Fruit fly (Drosophila melanogaster) whole organism, embryonic: ENCODE measurements around the gene CG31249.
A peak's percentile ranks its signal among the peaks of the same experiment; 100 is the strongest.

Experiments
- ATbp ChIP-seq: fragments of 200-800 bp; sonication (Bioruptor generic); optimal IDR thresholded peaks from 2 replicates; lab custom pipeline; 2017; ENCODE audit warnings: missing biosample characterization, mild to moderate bottlenecking, missing genetic modification characterization, missing genetic modification reagents
- Ada2b ChIP-seq: fragments of 200-800 bp; sonication (Bioruptor generic); IDR thresholded peaks from 2 replicates; pipeline ENCODE4 v1.3.6; 2022; ENCODE audit warnings: missing biosample characterization, missing genetic modification characterization
- Bgb ChIP-seq: fragments of 200-800 bp; sonication (Bioruptor generic); IDR thresholded peaks from 2 replicates; pipeline ENCODE4 v1.3.6; 2022; ENCODE audit warnings: missing biosample characterization, missing genetic modification characterization; ENCODE audit not compliant: partially characterized antibody
- CG10431 ChIP-seq: fragments of 200-800 bp; sonication (Bioruptor generic); optimal IDR thresholded peaks from 3 replicates; lab custom pipeline; 2018; ENCODE audit warnings: missing biosample characterization, mild to moderate bottlenecking, missing genetic modification characterization
- CG13287 ChIP-seq: fragments of 200-800 bp; sonication (Bioruptor generic); IDR thresholded peaks from 2 replicates; pipeline ENCODE4 v1.3.6; 2022; ENCODE audit warnings: missing biosample characterization, missing genetic modification characterization; ENCODE audit not compliant: partially characterized antibody
- CG15073 ChIP-seq: fragments of 200-800 bp; sonication (Bioruptor generic); optimal IDR thresholded peaks from 2 replicates; lab custom pipeline; 2016; ENCODE audit warnings: missing biosample characterization, missing genetic modification characterization
- CG15269 ChIP-seq: fragments of 200-800 bp; sonication (Bioruptor generic); optimal IDR thresholded peaks from 2 replicates; lab custom pipeline; 2018; ENCODE audit warnings: missing biosample characterization, mild to moderate bottlenecking, missing genetic modification characterization, moderate library complexity
- CG17186 ChIP-seq: fragments of 200-800 bp; sonication (Bioruptor generic); optimal IDR thresholded peaks from 3 replicates; lab custom pipeline; 2017; ENCODE audit warnings: missing biosample characterization, missing genetic modification reagents, missing genetic modification characterization
- CG17912 ChIP-seq: fragments of 200-800 bp; sonication (Bioruptor generic); optimal IDR thresholded peaks from 2 replicates; lab custom pipeline; 2018; ENCODE audit warnings: missing biosample characterization, mild to moderate bottlenecking, missing genetic modification characterization
- CG2120 ChIP-seq: fragments of 200-800 bp; sonication (Bioruptor generic); optimal IDR thresholded peaks from 3 replicates; lab custom pipeline; 2016; ENCODE audit warnings: missing biosample characterization, missing genetic modification characterization
- CG30020 ChIP-seq: fragments of 200-800 bp; optimal IDR thresholded peaks from 2 replicates; lab custom pipeline; 2019; ENCODE audit warnings: missing biosample characterization, mild to moderate bottlenecking, missing genetic modification characterization, moderate library complexity
- CG3407 ChIP-seq: fragments of 200-800 bp; sonication (Bioruptor generic); optimal IDR thresholded peaks from 2 replicates; lab custom pipeline; 2018; ENCODE audit warnings: missing biosample characterization, mild to moderate bottlenecking, missing genetic modification characterization
- CG34224 ChIP-seq: fragments of 200-800 bp; sonication (Bioruptor generic); IDR thresholded peaks from 3 replicates; pipeline ENCODE4 v1.3.6; 2022; ENCODE audit warnings: missing biosample characterization, missing genetic modification characterization; ENCODE audit not compliant: partially characterized antibody
- CG4820 ChIP-seq: fragments of 200-800 bp; sonication (Bioruptor generic); optimal IDR thresholded peaks from 3 replicates; lab custom pipeline; 2016; ENCODE audit warnings: missing biosample characterization, missing genetic modification characterization
- CG7786 ChIP-seq: fragments of 200-800 bp; sonication (Bioruptor generic); optimal IDR thresholded peaks from 2 replicates; lab custom pipeline; 2016; ENCODE audit warnings: missing biosample characterization, missing genetic modification characterization
- CG9817 ChIP-seq: fragments of 200-800 bp; sonication (Bioruptor generic); optimal IDR thresholded peaks from 2 replicates; lab custom pipeline; 2018; ENCODE audit warnings: missing biosample characterization, mild to moderate bottlenecking, missing genetic modification characterization, moderate library complexity
- CoRest ChIP-seq: fragments of 200-800 bp; sonication (Bioruptor generic); optimal IDR thresholded peaks from 3 replicates; lab custom pipeline; 2018; ENCODE audit warnings: missing biosample characterization, mild to moderate bottlenecking, missing genetic modification characterization, moderate library complexity
- D19A ChIP-seq: fragments of 200-800 bp; optimal IDR thresholded peaks from 3 replicates; lab custom pipeline; 2019; ENCODE audit warnings: missing biosample characterization, mild to moderate bottlenecking, missing genetic modification characterization, moderate library complexity
- Lim3 ChIP-seq: fragments of 200-800 bp; sonication (Bioruptor generic); IDR thresholded peaks from 2 replicates; pipeline ENCODE4 v1.3.6; 2022; ENCODE audit warnings: missing biosample characterization, missing genetic modification characterization
- Med ChIP-seq: fragments of 200-800 bp; sonication (Bioruptor generic); peaks from one replicate; lab custom pipeline; 2016; ENCODE audit warnings: missing biosample characterization, missing genetic modification characterization, mild to moderate bottlenecking, inconsistent platforms, moderate library complexity
- Mes4 ChIP-seq: fragments of 200-800 bp; sonication (Bioruptor generic); optimal IDR thresholded peaks from 2 replicates; lab custom pipeline; 2016; ENCODE audit warnings: missing biosample characterization, missing genetic modification characterization
- Opbp ChIP-seq: fragments of 200-800 bp; sonication (Bioruptor generic); IDR thresholded peaks from 3 replicates; pipeline ENCODE4 v1.3.6; 2022; ENCODE audit warnings: missing biosample characterization, missing genetic modification characterization; ENCODE audit not compliant: partially characterized antibody
- Side ChIP-seq: fragments of 200-800 bp; sonication (Bioruptor generic); optimal IDR thresholded peaks from 2 replicates; lab custom pipeline; 2016; ENCODE audit warnings: missing biosample characterization, missing genetic modification characterization
- Spps ChIP-seq: fragments of 200-800 bp; sonication (Bioruptor generic); optimal IDR thresholded peaks from 2 replicates; lab custom pipeline; 2018; ENCODE audit warnings: missing biosample characterization, mild to moderate bottlenecking, missing genetic modification characterization
- Sry-β ChIP-seq: fragments of 200-800 bp; sonication (Bioruptor generic); optimal IDR thresholded peaks from 2 replicates; lab custom pipeline; 2018; ENCODE audit warnings: missing biosample characterization, mild to moderate bottlenecking, missing genetic modification characterization, moderate library complexity
- Usf ChIP-seq: fragments of 200-800 bp; sonication (Bioruptor generic); optimal IDR thresholded peaks from 2 replicates; lab custom pipeline; 2017; ENCODE audit warnings: missing genotype, missing biosample characterization, missing genetic modification characterization
- Vsx1 ChIP-seq: fragments of 200-800 bp; sonication (Bioruptor generic); optimal IDR thresholded peaks from 2 replicates; lab custom pipeline; 2017; ENCODE audit warnings: missing biosample characterization, mild to moderate bottlenecking, missing genetic modification characterization, missing genetic modification reagents
- Xrp1 ChIP-seq: fragments of 200-800 bp; sonication (Bioruptor generic); IDR thresholded peaks from 2 replicates; pipeline ENCODE4 v1.3.6; 2022; ENCODE audit warnings: missing biosample characterization, missing genetic modification characterization
- bbx ChIP-seq: fragments of 200-800 bp; sonication (Bioruptor generic); IDR thresholded peaks from 2 replicates; pipeline ENCODE4 v1.3.6; 2022; ENCODE audit warnings: missing biosample characterization, missing genetic modification characterization; ENCODE audit not compliant: partially characterized antibody
- bigmax ChIP-seq: fragments of 200-800 bp; sonication (Bioruptor generic); optimal IDR thresholded peaks from 2 replicates; lab custom pipeline; 2018; ENCODE audit warnings: missing biosample characterization, mild to moderate bottlenecking, missing genetic modification characterization
- cg ChIP-seq: fragments of 200-800 bp; sonication (Bioruptor generic); optimal IDR thresholded peaks from 3 replicates; lab custom pipeline; 2019; ENCODE audit warnings: missing biosample characterization, mild to moderate bottlenecking, missing genetic modification characterization, moderate library complexity
- cwo ChIP-seq: fragments of 200-800 bp; sonication (Bioruptor generic); optimal IDR thresholded peaks from 3 replicates; lab custom pipeline; 2017; ENCODE audit warnings: missing biosample characterization, missing genetic modification characterization, mild to moderate bottlenecking, moderate library complexity, missing genetic modification reagents
- emc ChIP-seq: fragments of 200-800 bp; sonication (Bioruptor generic); optimal IDR thresholded peaks from 2 replicates; lab custom pipeline; 2016; ENCODE audit warnings: missing biosample characterization, missing genetic modification characterization
- ems ChIP-seq: fragments of 200-800 bp; sonication (Bioruptor generic); optimal IDR thresholded peaks from 3 replicates; lab custom pipeline; 2016; ENCODE audit warnings: missing biosample characterization, missing genetic modification characterization
- eyg ChIP-seq: fragments of 200-800 bp; sonication (Bioruptor generic); optimal IDR thresholded peaks from 3 replicates; lab custom pipeline; 2016; ENCODE audit warnings: missing biosample characterization, missing genetic modification characterization
- fru ChIP-seq: fragments of >200 bp; optimal IDR thresholded peaks from 2 replicates; lab custom pipeline; 2017
- hth ChIP-seq: fragments of >200 bp; optimal IDR thresholded peaks from 2 replicates; lab custom pipeline; 2017; ENCODE audit warnings: inconsistent platforms
- klu ChIP-seq: fragments of 200-800 bp; sonication (Bioruptor generic); IDR thresholded peaks from 2 replicates; pipeline ENCODE4 v1.3.6; 2022; ENCODE audit warnings: missing biosample characterization, missing genetic modification characterization
- kni ChIP-seq: fragments of 200-800 bp; sonication (Bioruptor generic); optimal IDR thresholded peaks from 3 replicates; lab custom pipeline; 2017; ENCODE audit warnings: mild to moderate bottlenecking, missing biosample characterization, missing genetic modification reagents, missing genetic modification characterization
- lab ChIP-seq: fragments of 200-800 bp; sonication (Bioruptor generic); optimal IDR thresholded peaks from 3 replicates; lab custom pipeline; 2017; ENCODE audit warnings: missing biosample characterization, missing genetic modification characterization, mild to moderate bottlenecking, moderate library complexity, missing genetic modification reagents
- pros ChIP-seq: fragments of 200-800 bp; sonication (Bioruptor generic); optimal IDR thresholded peaks from 3 replicates; lab custom pipeline; 2019; ENCODE audit warnings: missing biosample characterization, mild to moderate bottlenecking, missing genetic modification characterization, moderate library complexity
- rib ChIP-seq: fragments of 200-800 bp; sonication (Bioruptor generic); IDR thresholded peaks from 2 replicates; pipeline ENCODE4 v1.3.6; 2022; ENCODE audit warnings: missing biosample characterization, missing genetic modification characterization
- row ChIP-seq: fragments of 200-800 bp; sonication (Bioruptor generic); IDR thresholded peaks from 3 replicates; pipeline ENCODE4 v1.3.6; 2022; ENCODE audit warnings: missing biosample characterization, missing genetic modification characterization
- sens ChIP-seq: fragments of 200-800 bp; sonication (Bioruptor generic); peaks from one replicate; lab custom pipeline; 2016; ENCODE audit warnings: missing biosample characterization, missing genetic modification characterization
- slbo ChIP-seq: fragments of 200-800 bp; sonication (Bioruptor generic); IDR thresholded peaks from 2 replicates; pipeline ENCODE4 v1.3.6; 2022; ENCODE audit warnings: missing biosample characterization, missing genetic modification characterization
- sob ChIP-seq: fragments of 200-800 bp; sonication (Bioruptor generic); IDR thresholded peaks from 2 replicates; pipeline ENCODE4 v1.3.6; 2022; ENCODE audit warnings: missing biosample characterization, missing genetic modification characterization
- trh ChIP-seq: fragments of 200-800 bp; sonication (Bioruptor generic); optimal IDR thresholded peaks from 2 replicates; lab custom pipeline; 2016; ENCODE audit warnings: missing biosample characterization, missing genetic modification characterization
- tx ChIP-seq: fragments of 200-800 bp; sonication (Bioruptor generic); optimal IDR thresholded peaks from 2 replicates; lab custom pipeline; 2016; ENCODE audit warnings: missing biosample characterization, missing genetic modification characterization
- wek ChIP-seq: fragments of 200-800 bp; sonication (Bioruptor generic); optimal IDR thresholded peaks from 3 replicates; lab custom pipeline; 2018; ENCODE audit warnings: missing biosample characterization, mild to moderate bottlenecking, missing genetic modification characterization, moderate library complexity
- yki ChIP-seq: fragments of >200 bp; optimal IDR thresholded peaks from 3 replicates; lab custom pipeline; 2018
- zfh1 ChIP-seq: fragments of 200-800 bp; sonication (Bioruptor generic); IDR thresholded peaks from 3 replicates; pipeline ENCODE4 v1.3.6; 2022; ENCODE audit warnings: missing biosample characterization, missing genetic modification characterization
- zfh2 ChIP-seq: fragments of 200-800 bp; sonication (Bioruptor generic); optimal IDR thresholded peaks from 2 replicates; lab custom pipeline; 2016; ENCODE audit warnings: missing biosample characterization, missing genetic modification characterization

CG31249 gene

dm6 chr3R:17701131-17701593 is 14.3 kb upstream of the CG31249 start (continued):
- TF ChIP-seq CoRest (peak; percentile 11), bigmax (GFP tag; lab: Kevin White, UChicago) (no peak), CG4820 (GFP tag; lab: Kevin White, UChicago) (no peak), CG17186 (GFP tag; lab: Kevin White, UChicago) (no peak), CG34224 (peak; percentile 47; the same call in 1 of the 3 replicates), cg (GFP tag; lab: Kevin White, UChicago) (peak; percentile 76), sob (GFP tag; lab: Robert Waterston, UW) (0 out of 2 replicates have a peak, but pooled peaks have one; percentile 4), CG3407 (GFP tag; lab: Kevin White, UChicago) (no peak), lab (GFP tag; lab: Kevin White, UChicago) (no peak), pros (GFP tag; lab: Kevin White, UChicago) (peak; percentile 72), zfh2 (GFP tag; lab: Kevin White, UChicago) (peak; percentile 13), Mes4 (no peak), hth (lab: Kevin White, UChicago) (no peak), klu (GFP tag; lab: Robert Waterston, UW) (no peak), trh (GFP tag; lab: Kevin White, UChicago) (no peak), sens (GFP tag; lab: Kevin White, UChicago) (peak; percentile 83), ATbp (no peak), bbx (no peak), ems (GFP tag; lab: Kevin White, UChicago) (peak; percentile 11), CG15073 (no peak), D19A (tag; lab: Kevin White, UChicago) (peak; percentile 34), Spps (tag; lab: Kevin White, UChicago) (no peak), Sry-β (GFP tag; lab: Kevin White, UChicago) (no peak), Bgb (GFP tag; lab: Robert Waterston, UW) (no peak), cwo (GFP tag; lab: Kevin White, UChicago) (peak; percentile 91), eyg (GFP tag; lab: Kevin White, UChicago) (no peak), wek (GFP tag; lab: Kevin White, UChicago) (no peak), slbo (GFP tag; lab: Robert Waterston, UW) (peak; percentile 18; the same call in 1 of the 2 replicates), tx (GFP tag; lab: Kevin White, UChicago) (no peak), CG10431 (GFP tag; lab: Kevin White, UChicago) (no peak), CG15269 (tag; lab: Kevin White, UChicago) (no peak), fru (no peak), CG7786 (GFP tag; lab: Kevin White, UChicago) (no peak), Opbp (0 out of 3 replicates have a peak, but pooled peaks have one; percentile 1), CG17912 (GFP tag; lab: Kevin White, UChicago) (no peak), rib (GFP tag; lab: Robert Waterston, UW) (peak; percentile 99), kni (no peak), Vsx1 (GFP tag; lab: Kevin White, UChicago) (no peak), CG2120 (GFP tag; lab: Kevin White, UChicago) (peak; percentile 21), Ada2b (GFP tag; lab: Robert Waterston, UW) (no peak), Usf (GFP tag; lab: Kevin White, UChicago) (no peak), Med (GFP tag; lab: Kevin White, UChicago) (peak; percentile 80), CG9817 (no peak), emc (GFP tag; lab: Kevin White, UChicago) (no peak), Side (GFP tag; lab: Kevin White, UChicago) (no peak), Xrp1 (GFP tag; lab: Robert Waterston, UW) (no peak), zfh1 (GFP tag; lab: Robert Waterston, UW) (no peak), yki (lab: Kevin White, UChicago) (no peak), Lim3 (GFP tag; lab: Robert Waterston, UW) (no peak), row (GFP tag; lab: Robert Waterston, UW) (0 out of 3 replicates have a peak, but pooled peaks have one; percentile 10), CG13287 (GFP tag; lab: Robert Waterston, UW) (peak; percentile 12; the same call in 1 of the 2 replicates), CG30020 (tag; lab: Kevin White, UChicago) (no peak)
